Worm (Caenorhabditis elegans): Measurements from ENCODE around the gene plpp-1.1.

The plpp-1.1 gene

ce11 chrII:3931825-3932224 lies 4.0 kb upstream of the plpp-1.1 start:
- no peak for TF ChIP-seq tbx-37 (GFP tag; conservative IDR thresholded peaks at IDR 0.05)
- no peak for TF ChIP-seq hnd-1 (tag; optimal IDR thresholded peaks at IDR 0.05)
- TF ChIP-seq F13C5.2 (tag; optimal IDR thresholded peaks at IDR 0.05) = no peak
- TF ChIP-seq hmbx-1 (tag; optimal IDR thresholded peaks at IDR 0.05) = no peak
- no peak for TF ChIP-seq pes-1 (GFP tag; IDR thresholded peaks at IDR 0.05)
- no peak for TF ChIP-seq ama-1 (optimal IDR thresholded peaks at IDR 0.05)
- TF ChIP-seq ceh-13 (GFP tag; optimal IDR thresholded peaks at IDR 0.05) = no peak
- TF ChIP-seq ceh-36 (tag; optimal IDR thresholded peaks at IDR 0.05) = no peak
- no peak for TF ChIP-seq aly-1 (tag; optimal IDR thresholded peaks at IDR 0.05)

ce11 chrII:3931230-3931629 lies 3.4 kb upstream of the plpp-1.1 start:
- TF ChIP-seq B0310.2 (tag; optimal IDR thresholded peaks at IDR 0.05) = no peak

DNA sequence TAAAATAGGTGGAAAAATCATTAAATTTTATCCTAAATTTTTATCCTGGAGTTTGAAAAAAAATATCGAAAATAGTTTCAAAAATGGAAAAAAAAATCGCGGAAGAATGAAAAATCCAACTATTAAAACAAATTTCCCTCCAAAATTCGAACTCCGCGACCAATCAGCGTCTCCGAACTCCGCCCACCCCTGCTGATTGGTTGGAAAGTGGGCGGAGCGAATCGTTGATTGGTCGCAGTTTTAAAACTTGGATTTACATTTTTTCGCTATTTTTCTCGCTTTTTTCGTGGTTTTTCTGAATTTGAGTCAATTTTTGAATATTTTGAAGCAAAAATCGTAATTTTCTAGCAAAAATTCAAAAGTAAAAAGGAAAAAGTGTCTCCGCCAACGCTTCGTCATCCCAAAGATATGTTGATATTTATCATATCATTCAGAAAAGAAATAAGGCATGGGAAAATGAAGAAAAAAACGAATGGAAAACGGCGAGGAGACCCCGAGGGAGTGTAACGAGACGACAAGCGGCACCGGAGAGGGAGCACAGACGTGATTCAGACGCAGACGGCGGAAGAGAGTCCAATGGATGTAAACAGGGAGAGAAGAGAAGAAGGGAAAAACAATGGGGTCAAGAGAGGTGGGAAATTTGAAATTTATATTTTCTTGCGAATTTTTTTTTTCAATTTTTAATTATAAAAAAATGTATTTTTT lies 2.8 kb upstream of the plpp-1.1 start:
- TF ChIP-seq B0310.2 (tag; optimal IDR thresholded peaks at IDR 0.05) (no peak), pes-1 (GFP tag; IDR thresholded peaks at IDR 0.05) (no peak), ceh-13 (GFP tag; optimal IDR thresholded peaks at IDR 0.05) (no peak), ceh-36 (tag; optimal IDR thresholded peaks at IDR 0.05) (no peak), hmg-4 (GFP tag; optimal IDR thresholded peaks at IDR 0.05) (no peak), aly-1 (tag; optimal IDR thresholded peaks at IDR 0.05) (no peak), ets-7 (tag; optimal IDR thresholded peaks at IDR 0.05) (no peak), hmbx-1 (tag; optimal IDR thresholded peaks at IDR 0.05) (no peak), tra-4 (tag; optimal IDR thresholded peaks at IDR 0.05) (no peak), tbx-37 (GFP tag; conservative IDR thresholded peaks at IDR 0.05) (no peak), scrt-1 (GFP tag; IDR thresholded peaks at IDR 0.05) (no peak), F13C5.2 (tag; optimal IDR thresholded peaks at IDR 0.05) (no peak)

ce11 chrII:3929446-3929845 lies 1.7 kb upstream of the plpp-1.1 start:
- no peak for TF ChIP-seq tra-4 (tag; optimal IDR thresholded peaks at IDR 0.05)
- no peak for TF ChIP-seq hnd-1 (tag; optimal IDR thresholded peaks at IDR 0.05)
- TF ChIP-seq scrt-1 (GFP tag; IDR thresholded peaks at IDR 0.05) = no peak
- no peak for TF ChIP-seq hmbx-1 (tag; optimal IDR thresholded peaks at IDR 0.05)
- TF ChIP-seq tbx-11 (GFP tag; IDR thresholded peaks at IDR 0.05) = no peak
- TF ChIP-seq ama-1 (optimal IDR thresholded peaks at IDR 0.05) = no peak
- TF ChIP-seq tbx-37 (GFP tag; conservative IDR thresholded peaks at IDR 0.05) = no peak
- TF ChIP-seq F13C5.2 (tag; optimal IDR thresholded peaks at IDR 0.05) = no peak
- no peak for TF ChIP-seq ets-7 (tag; optimal IDR thresholded peaks at IDR 0.05)
- TF ChIP-seq flt-1 (GFP tag; IDR thresholded peaks at IDR 0.05) = no peak
- TF ChIP-seq ceh-13 (GFP tag; optimal IDR thresholded peaks at IDR 0.05) = no peak

ce11 chrII:3922696-3923095 lies 5.1 kb downstream of the plpp-1.1 start:
- no peak for TF ChIP-seq hmbx-1 (tag; optimal IDR thresholded peaks at IDR 0.05)
- no peak for TF ChIP-seq ama-1 (optimal IDR thresholded peaks at IDR 0.05)
- no peak for TF ChIP-seq ets-7 (tag; optimal IDR thresholded peaks at IDR 0.05)
- TF ChIP-seq ceh-13 (GFP tag; optimal IDR thresholded peaks at IDR 0.05) = no peak
- TF ChIP-seq B0310.2 (tag; optimal IDR thresholded peaks at IDR 0.05) = no peak
- no peak for TF ChIP-seq tra-4 (tag; optimal IDR thresholded peaks at IDR 0.05)
- TF ChIP-seq ceh-36 (tag; optimal IDR thresholded peaks at IDR 0.05) = no peak
- TF ChIP-seq flt-1 (GFP tag; IDR thresholded peaks at IDR 0.05) = no peak
- no peak for TF ChIP-seq sea-1 (GFP tag; conservative IDR thresholded peaks at IDR 0.05)
- TF ChIP-seq tbx-11 (GFP tag; IDR thresholded peaks at IDR 0.05) = no peak

- TF ChIP-seq pes-1 (GFP tag; IDR thresholded peaks at IDR 0.05) = 0 out of 2 replicates have a peak, but pooled peaks have one; percentile 8
- TF ChIP-seq F13C5.2 (tag; optimal IDR thresholded peaks at IDR 0.05) = no peak
- no peak for TF ChIP-seq ceh-13 (GFP tag; optimal IDR thresholded peaks at IDR 0.05)
- no peak for TF ChIP-seq tra-4 (tag; optimal IDR thresholded peaks at IDR 0.05)
- TF ChIP-seq sea-1 (GFP tag; conservative IDR thresholded peaks at IDR 0.05) = no peak
- no peak for TF ChIP-seq tbx-11 (GFP tag; IDR thresholded peaks at IDR 0.05)
- no peak for TF ChIP-seq B0310.2 (tag; optimal IDR thresholded peaks at IDR 0.05)
Measured at ce11 chrII:3920611-3921010, 7.2 kb downstream of the plpp-1.1 start.

DNA sequence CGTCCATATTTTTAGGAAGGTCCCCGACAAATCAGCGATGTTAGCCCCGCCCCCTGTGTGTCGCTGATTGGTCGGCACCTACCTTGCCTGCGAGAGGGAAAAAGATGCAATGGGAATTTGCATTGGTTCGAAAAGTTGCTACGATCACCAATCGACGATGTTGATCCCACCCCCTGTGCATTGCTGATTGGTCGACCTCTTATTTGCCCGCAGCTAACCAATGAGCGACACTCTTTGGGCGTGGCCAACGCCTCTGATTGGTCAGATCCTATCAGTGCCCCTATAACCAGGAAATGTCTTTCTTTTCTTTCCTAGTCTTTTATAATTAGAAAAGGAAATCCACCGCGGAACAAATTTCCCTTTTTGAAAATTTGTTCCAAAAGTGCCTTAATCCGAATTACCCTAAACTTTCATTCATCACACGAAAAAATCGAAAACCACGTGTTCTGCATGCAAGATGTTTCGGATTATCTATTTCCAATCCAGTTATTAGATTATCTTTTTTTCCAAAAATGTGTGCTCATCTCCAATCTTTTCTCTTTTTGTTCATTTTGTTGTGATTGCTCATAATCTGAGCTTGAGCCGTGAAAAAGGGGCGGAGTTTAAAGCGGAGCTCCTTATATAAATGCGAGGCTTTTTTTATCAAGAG lies 9.7 kb downstream of the plpp-1.1 start:
- TF ChIP-seq pes-1 (GFP tag; IDR thresholded peaks at IDR 0.05) (no peak), hmg-4 (GFP tag; optimal IDR thresholded peaks at IDR 0.05) (no peak), hmbx-1 (tag; optimal IDR thresholded peaks at IDR 0.05) (no peak), tbx-37 (GFP tag; conservative IDR thresholded peaks at IDR 0.05) (no peak), tbx-11 (GFP tag; IDR thresholded peaks at IDR 0.05) (no peak), scrt-1 (GFP tag; IDR thresholded peaks at IDR 0.05) (no peak)

- no peak for TF ChIP-seq tbx-11 (GFP tag; IDR thresholded peaks at IDR 0.05)
- TF ChIP-seq ceh-13 (GFP tag; optimal IDR thresholded peaks at IDR 0.05) = no peak
- TF ChIP-seq sea-1 (GFP tag; conservative IDR thresholded peaks at IDR 0.05) = no peak
- no peak for TF ChIP-seq ets-7 (tag; optimal IDR thresholded peaks at IDR 0.05)
- TF ChIP-seq ceh-36 (tag; optimal IDR thresholded peaks at IDR 0.05) = no peak
- no peak for TF ChIP-seq hmg-4 (GFP tag; optimal IDR thresholded peaks at IDR 0.05)
- no peak for TF ChIP-seq tra-4 (tag; optimal IDR thresholded peaks at IDR 0.05)
- no peak for TF ChIP-seq F13C5.2 (tag; optimal IDR thresholded peaks at IDR 0.05)
- TF ChIP-seq scrt-1 (GFP tag; IDR thresholded peaks at IDR 0.05) = no peak
- no peak for TF ChIP-seq B0310.2 (tag; optimal IDR thresholded peaks at IDR 0.05)
- TF ChIP-seq flt-1 (GFP tag; IDR thresholded peaks at IDR 0.05) = no peak
- no peak for TF ChIP-seq tbx-37 (GFP tag; conservative IDR thresholded peaks at IDR 0.05)
- no peak for TF ChIP-seq hmbx-1 (tag; optimal IDR thresholded peaks at IDR 0.05)
- TF ChIP-seq aly-1 (tag; optimal IDR thresholded peaks at IDR 0.05) = no peak
- no peak for TF ChIP-seq ama-1 (optimal IDR thresholded peaks at IDR 0.05)
- TF ChIP-seq hnd-1 (tag; optimal IDR thresholded peaks at IDR 0.05) = no peak
- TF ChIP-seq pes-1 (GFP tag; IDR thresholded peaks at IDR 0.05) = no peak
Measured at ce11 chrII:3913673-3914072, 14.1 kb downstream of the plpp-1.1 start.

All from whole organism, early embryonic.